Fruit fly (Drosophila melanogaster) whole organism, prepupa: ENCODE measurements around the gene CG46280.

ENCODE experiments used
- Blimp-1 ChIP-seq: fragments of 200-800 bp; sonication (Bioruptor generic); optimal IDR thresholded peaks from 3 replicates; lab custom pipeline; 2017; ENCODE audit warnings: missing biosample characterization, missing genetic modification characterization, mild to moderate bottlenecking, moderate library complexity, missing genetic modification reagents
- CG10669 ChIP-seq: fragments of 200-800 bp; sonication (Bioruptor generic); optimal IDR thresholded peaks from 3 replicates; lab custom pipeline; 2018; ENCODE audit warnings: missing biosample characterization, mild to moderate bottlenecking, missing genetic modification characterization, moderate library complexity
- CG11294 ChIP-seq: fragments of 200-800 bp; sonication (Bioruptor generic); IDR thresholded peaks from 2 replicates; pipeline ENCODE4 v1.3.6; 2022; ENCODE audit warnings: missing biosample characterization, missing genetic modification characterization
- CG11762 ChIP-seq: fragments of 200-800 bp; sonication (Bioruptor generic); optimal IDR thresholded peaks from 3 replicates; lab custom pipeline; 2016; ENCODE audit warnings: missing biosample characterization, missing genetic modification characterization; ENCODE audit not compliant: insufficient read depth
- CG11902 ChIP-seq: fragments of 200-800 bp; sonication (Bioruptor generic); optimal IDR thresholded peaks from 3 replicates; lab custom pipeline; 2016; ENCODE audit warnings: missing biosample characterization, missing genetic modification characterization
- CG15336 ChIP-seq: fragments of 200-800 bp; sonication (Bioruptor generic); IDR thresholded peaks from 2 replicates; pipeline ENCODE4 v1.3.6; 2022; ENCODE audit warnings: missing biosample characterization, missing genetic modification characterization
- CG1621 ChIP-seq: fragments of 200-800 bp; sonication (Bioruptor generic); optimal IDR thresholded peaks from 3 replicates; lab custom pipeline; 2018; ENCODE audit warnings: missing biosample characterization, mild to moderate bottlenecking, missing genetic modification characterization
- CG16779 ChIP-seq: fragments of 200-800 bp; sonication (Bioruptor generic); optimal IDR thresholded peaks from 3 replicates; lab custom pipeline; 2017; ENCODE audit warnings: missing biosample characterization, mild to moderate bottlenecking, missing genetic modification characterization
- CG3032 ChIP-seq: fragments of 200-800 bp; optimal IDR thresholded peaks from 2 replicates; lab custom pipeline; 2019; ENCODE audit warnings: missing biosample characterization, mild to moderate bottlenecking, missing genetic modification characterization, moderate library complexity
- CG32006 ChIP-seq: fragments of 200-800 bp; sonication (Bioruptor generic); optimal IDR thresholded peaks from 3 replicates; lab custom pipeline; 2017; ENCODE audit warnings: missing biosample characterization, mild to moderate bottlenecking, missing genetic modification characterization
- CG34406 ChIP-seq: fragments of 200-800 bp; sonication (Bioruptor generic); optimal IDR thresholded peaks from 3 replicates; lab custom pipeline; 2016; ENCODE audit warnings: missing biosample characterization, missing genetic modification characterization
- CG3919 ChIP-seq: fragments of 200-800 bp; sonication (Bioruptor generic); optimal IDR thresholded peaks from 3 replicates; lab custom pipeline; 2016; ENCODE audit warnings: missing biosample characterization, missing genetic modification characterization
- CG6276 ChIP-seq: fragments of 200-800 bp; sonication (Bioruptor generic); optimal IDR thresholded peaks from 2 replicates; lab custom pipeline; 2017; ENCODE audit warnings: missing biosample characterization, mild to moderate bottlenecking, missing genetic modification characterization
- CG6792 ChIP-seq: fragments of 200-800 bp; sonication (Bioruptor generic); optimal IDR thresholded peaks from 3 replicates; lab custom pipeline; 2016; ENCODE audit warnings: missing biosample characterization, missing genetic modification characterization
- CG6808 ChIP-seq: fragments of 200-800 bp; sonication (Bioruptor generic); optimal IDR thresholded peaks from 3 replicates; lab custom pipeline; 2017; ENCODE audit warnings: missing biosample characterization, missing genetic modification characterization, mild to moderate bottlenecking, moderate library complexity, missing genetic modification reagents
- CG6854 ChIP-seq: fragments of 200-800 bp; sonication (Bioruptor generic); optimal IDR thresholded peaks from 2 replicates; lab custom pipeline; 2017; ENCODE audit warnings: missing biosample characterization, mild to moderate bottlenecking, missing genetic modification characterization
- CG8119 ChIP-seq: fragments of 200-800 bp; sonication (Bioruptor generic); IDR thresholded peaks from 3 replicates; pipeline ENCODE4 v1.3.6; 2022; ENCODE audit warnings: missing biosample characterization, missing genetic modification characterization
- CG8319 ChIP-seq: fragments of 200-800 bp; sonication (Bioruptor generic); optimal IDR thresholded peaks from 3 replicates; lab custom pipeline; 2016; ENCODE audit warnings: missing biosample characterization, missing genetic modification characterization
- CG8632 ChIP-seq: fragments of 200-800 bp; sonication (Bioruptor generic); optimal IDR thresholded peaks from 3 replicates; lab custom pipeline; 2016; ENCODE audit warnings: missing biosample characterization, missing genetic modification characterization
- CG9139 ChIP-seq: fragments of 200-800 bp; sonication (Bioruptor generic); optimal IDR thresholded peaks from 3 replicates; lab custom pipeline; 2017; ENCODE audit warnings: missing biosample characterization, mild to moderate bottlenecking, missing genetic modification characterization
- Eip75B ChIP-seq: fragments of 200-800 bp; sonication (Bioruptor generic); optimal IDR thresholded peaks from 3 replicates; lab custom pipeline; 2016; ENCODE audit warnings: missing biosample characterization, missing genetic modification characterization
- Eip78C ChIP-seq: fragments of 200-800 bp; sonication (Bioruptor generic); peaks from one replicate; lab custom pipeline; 2016; ENCODE audit warnings: missing biosample characterization, missing genetic modification characterization
- Ets21C ChIP-seq: fragments of 200-800 bp; sonication (Bioruptor generic); optimal IDR thresholded peaks from 3 replicates; lab custom pipeline; 2016; ENCODE audit warnings: missing biosample characterization, missing genetic modification characterization
- Ets96B ChIP-seq: fragments of 200-800 bp; optimal IDR thresholded peaks from 2 replicates; lab custom pipeline; 2019; ENCODE audit warnings: missing biosample characterization, mild to moderate bottlenecking, missing genetic modification characterization, moderate library complexity
- Gug ChIP-seq: fragments of 200-800 bp; sonication (Bioruptor generic); IDR thresholded peaks from 2 replicates; pipeline ENCODE4 v1.3.6; 2022; ENCODE audit warnings: missing biosample characterization, missing genetic modification characterization
- Hr4 ChIP-seq: fragments of 200-800 bp; sonication (Bioruptor generic); optimal IDR thresholded peaks from 3 replicates; lab custom pipeline; 2016; ENCODE audit warnings: missing biosample characterization, missing genetic modification characterization
- Lpt ChIP-seq: fragments of 200-800 bp; sonication (Bioruptor generic); optimal IDR thresholded peaks from 3 replicates; lab custom pipeline; 2016; ENCODE audit warnings: missing biosample characterization, missing genetic modification characterization
- Met ChIP-seq: fragments of 200-800 bp; sonication (Bioruptor generic); optimal IDR thresholded peaks from 3 replicates; lab custom pipeline; 2016; ENCODE audit warnings: missing biosample characterization, missing genetic modification characterization
- Sox102F ChIP-seq: fragments of 200-800 bp; sonication (Bioruptor generic); optimal IDR thresholded peaks from 2 replicates; lab custom pipeline; 2016; ENCODE audit warnings: missing biosample characterization, mild to moderate bottlenecking, missing genetic modification characterization
- Sox14 ChIP-seq: fragments of 200-800 bp; sonication (Bioruptor generic); optimal IDR thresholded peaks from 3 replicates; lab custom pipeline; 2016; ENCODE audit warnings: missing biosample characterization, missing genetic modification characterization
- Sox15 ChIP-seq: fragments of 200-800 bp; sonication (Bioruptor generic); optimal IDR thresholded peaks from 3 replicates; lab custom pipeline; 2016; ENCODE audit warnings: missing biosample characterization, missing genetic modification characterization
- acj6 ChIP-seq: fragments of 200-800 bp; sonication (Bioruptor generic); optimal IDR thresholded peaks from 3 replicates; lab custom pipeline; 2016; ENCODE audit warnings: missing biosample characterization, missing genetic modification characterization
- dsx ChIP-seq: fragments of 200-800 bp; optimal IDR thresholded peaks from 3 replicates; lab custom pipeline; 2019; ENCODE audit warnings: missing biosample characterization, mild to moderate bottlenecking, missing genetic modification characterization, moderate library complexity; ENCODE audit not compliant: poor library complexity, severe bottlenecking
- eg ChIP-seq: fragments of 200-800 bp; sonication (Bioruptor generic); IDR thresholded peaks from 3 replicates; pipeline ENCODE4 v1.3.6; 2022; ENCODE audit warnings: missing biosample characterization, missing genetic modification characterization
- esn ChIP-seq: fragments of 200-800 bp; sonication (Bioruptor generic); optimal IDR thresholded peaks from 2 replicates; lab custom pipeline; 2016; ENCODE audit warnings: missing biosample characterization, mild to moderate bottlenecking, missing genetic modification characterization, moderate library complexity
- fd85E ChIP-seq: fragments of 200-800 bp; sonication (Bioruptor generic); optimal IDR thresholded peaks from 3 replicates; lab custom pipeline; 2016; ENCODE audit warnings: missing biosample characterization, missing genetic modification characterization
- fkh ChIP-seq: fragments of 200-800 bp; sonication (Bioruptor generic); optimal IDR thresholded peaks from 3 replicates; lab custom pipeline; 2017; ENCODE audit warnings: missing biosample characterization, mild to moderate bottlenecking, missing genetic modification characterization, moderate library complexity
- lz ChIP-seq: fragments of 200-800 bp; sonication (Bioruptor generic); optimal IDR thresholded peaks from 3 replicates; lab custom pipeline; 2016; ENCODE audit warnings: missing biosample characterization, missing genetic modification characterization
- net ChIP-seq: fragments of 200-800 bp; sonication (Bioruptor generic); optimal IDR thresholded peaks from 3 replicates; lab custom pipeline; 2016; ENCODE audit warnings: missing biosample characterization, missing genetic modification characterization
- ss ChIP-seq, 2 experiments: fragments of 200-800 bp; sonication (Bioruptor generic); optimal IDR thresholded peaks; 2 replicates in 1 of 2; 3 replicates in 1 of 2; lab custom pipeline; 2017 to 2018; ENCODE audit warnings: mild to moderate bottlenecking in 2 of 2, missing biosample characterization in 2 of 2, missing genetic modification characterization in 2 of 2, moderate library complexity in 1 of 2
- svp ChIP-seq: fragments of 200-800 bp; sonication (Bioruptor generic); peaks from one replicate; lab custom pipeline; 2016; ENCODE audit warnings: missing biosample characterization, missing genetic modification characterization
- topi ChIP-seq: fragments of 200-800 bp; sonication (Bioruptor generic); optimal IDR thresholded peaks from 3 replicates; lab custom pipeline; 2016; ENCODE audit warnings: missing biosample characterization, missing genetic modification characterization
- vri ChIP-seq: fragments of 200-800 bp; sonication (Bioruptor generic); optimal IDR thresholded peaks from 3 replicates; lab custom pipeline; 2016; ENCODE audit warnings: missing biosample characterization, mild to moderate bottlenecking, missing genetic modification characterization

Gene CG46280

dm6 chr3R:13051942-13052693, 21.7 kb upstream of the CG46280 start, which contains the start of gene pic:
TSS of gene pic (plus strand) at chr3R:13052245.
- TF ChIP-seq fkh (GFP tag; lab: Kevin White, UChicago) (peak; percentile 60), CG16779 (tag; lab: Kevin White, UChicago) (no peak), CG6276 (GFP tag; lab: Kevin White, UChicago) (peak; percentile 98)

dm6 chr3R:13051298-13051723, 20.9 kb upstream of the CG46280 start, which contains the start of gene CG7966:
TSS of gene CG7966 (minus strand) at chr3R:13051453.
- TF ChIP-seq ss (GFP tag; optimal IDR thresholded peaks at IDR 0.05; lab: Kevin White, UChicago) (peak in 1 of 2 experiments; percentile 47), CG34406 (GFP tag; lab: Kevin White, UChicago) (no peak), CG8319 (GFP tag; lab: Kevin White, UChicago) (no peak), CG1621 (tag; lab: Kevin White, UChicago) (peak; percentile 25), fkh (GFP tag; lab: Kevin White, UChicago) (peak; percentile 100), CG3032 (peak; percentile 23), Eip78C (peak; percentile 86), net (GFP tag; lab: Kevin White, UChicago) (peak; percentile 31), CG6854 (GFP tag; lab: Kevin White, UChicago) (peak; percentile 81), CG11902 (no peak), topi (GFP tag; lab: Kevin White, UChicago) (peak; percentile 13), Met (GFP tag; lab: Kevin White, UChicago) (no peak), CG32006 (no peak), Sox15 (no peak), CG11762 (GFP tag; lab: Kevin White, UChicago) (no peak), Eip75B (GFP tag; lab: Kevin White, UChicago) (peak; percentile 58), Sox102F (GFP tag; lab: Kevin White, UChicago) (peak; percentile 67), CG8119 (GFP tag; lab: Robert Waterston, UW) (0 out of 3 replicates have a peak, but pooled peaks have one; percentile 51), Blimp-1 (GFP tag; lab: Kevin White, UChicago) (no peak), Lpt (peak; percentile 42), Sox14 (GFP tag; lab: Kevin White, UChicago) (no peak), vri (GFP tag; lab: Kevin White, UChicago) (peak; percentile 92), CG6808 (GFP tag; lab: Kevin White, UChicago) (no peak), lz (GFP tag; lab: Kevin White, UChicago) (no peak), CG11294 (GFP tag; lab: Robert Waterston, UW) (no peak), fd85E (GFP tag; lab: Kevin White, UChicago) (no peak), CG8632 (no peak), dsx (GFP tag; lab: Kevin White, UChicago) (peak; percentile 96), CG6792 (GFP tag; lab: Kevin White, UChicago) (peak; percentile 32), eg (GFP tag; lab: Robert Waterston, UW) (peak; percentile 46; the same call in 2 of the 3 replicates), Gug (GFP tag; lab: Robert Waterston, UW) (no peak), CG3919 (GFP tag; lab: Kevin White, UChicago) (peak; percentile 53), Ets21C (no peak), svp (peak; percentile 95), acj6 (GFP tag; lab: Kevin White, UChicago) (no peak), Ets96B (tag; lab: Kevin White, UChicago) (no peak), esn (GFP tag; lab: Kevin White, UChicago) (peak; percentile 49), CG9139 (GFP tag; lab: Kevin White, UChicago) (peak; percentile 52), Hr4 (GFP tag; lab: Kevin White, UChicago) (no peak), CG10669 (no peak), CG15336 (peak; percentile 55; the same call in 1 of the 2 replicates)
